Worm (Caenorhabditis elegans) whole organism, L1 larva: ENCODE measurements around the gene sri-50.

Source experiments
- irx-1 ChIP-seq: sonication (generic microtip); optimal IDR thresholded peaks from 2 replicates; lab custom pipeline; 2016; ENCODE audit warnings: missing genetic modification characterization, missing compliant biosample characterization
- lin-13 ChIP-seq: fragments of 150-350 bp; optimal IDR thresholded peaks from 2 replicates; lab custom pipeline; 2014; ENCODE audit warnings: missing biosample characterization, missing genetic modification reagents, missing genetic modification characterization
- mab-9 ChIP-seq: fragments of 200-800 bp; sonication (Bioruptor generic); IDR thresholded peaks from 2 replicates; pipeline ENCODE4 v1.3.6; 2022; ENCODE audit warnings: missing genetic modification reagents, missing genetic modification characterization, missing compliant biosample characterization
- skn-1 ChIP-seq: fragments of 150-350 bp; optimal IDR thresholded peaks from 2 replicates; lab custom pipeline; 2014; ENCODE audit warnings: missing biosample characterization, missing genetic modification characterization
- unc-130 ChIP-seq: fragments of 150-350 bp; optimal IDR thresholded peaks from 2 replicates; lab custom pipeline; 2017; ENCODE audit warnings: missing biosample characterization, missing genetic modification characterization, inconsistent platforms

- TF ChIP-seq unc-130 (tag; lab: Kevin White, UChicago) = no peak
- TF ChIP-seq lin-13 (GFP tag; lab: Kevin White, UChicago) = no peak
- TF ChIP-seq skn-1 (tag; lab: Kevin White, UChicago) = no peak
- no peak for TF ChIP-seq mab-9 (GFP tag; lab: Robert Waterston, UW)
- TF ChIP-seq irx-1 (tag; lab: Kevin White, UChicago) = no peak
These were observed 44.5 kb upstream of the sri-50 start, which contains the start of gene sri-34 for ce11 chrII:3158985-3159384.
